Worm (Caenorhabditis elegans): Measurements from ENCODE around the gene C44H4.8.

DNA sequence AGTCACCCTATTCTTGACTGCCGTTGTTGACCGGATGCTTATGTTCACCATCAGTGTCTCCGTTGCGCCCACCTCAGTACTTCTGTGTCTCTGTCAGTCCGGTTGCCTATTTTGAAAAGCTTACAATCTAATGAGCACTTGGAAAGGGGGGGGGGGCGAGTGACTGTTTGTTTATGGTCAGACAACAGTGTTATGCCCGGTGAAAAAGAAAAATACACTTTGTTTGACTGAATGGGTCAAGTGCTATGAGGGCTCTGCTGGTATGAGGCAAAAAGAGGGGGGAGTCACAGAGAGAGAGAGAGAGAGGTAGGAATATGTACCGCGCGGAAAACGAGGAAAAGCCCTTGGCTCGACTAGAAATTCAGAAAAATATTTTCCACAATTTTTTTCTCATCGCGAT lies 23.6 kb upstream of the C44H4.8 start:
- no peak for TF ChIP-seq daf-19 (GFP tag; conservative IDR thresholded peaks at IDR 0.05)
- no peak for TF ChIP-seq unc-62 (GFP tag; optimal IDR thresholded peaks at IDR 0.05 in 1 of 2)
- no peak for TF ChIP-seq unc-62 (tag; optimal IDR thresholded peaks at IDR 0.05)
- TF ChIP-seq mdl-1 (tag; optimal IDR thresholded peaks at IDR 0.05), result no peak
